Fruit fly (Drosophila melanogaster) S2 (cell line): Measurements from ENCODE around the gene Ctl2.

Source experiments
- CG8478 ChIP-seq: fragments of >200 bp; optimal IDR thresholded peaks from 2 replicates; lab custom pipeline; 2018
- CTCF ChIP-seq, 2 experiments: fragments of >200 bp; optimal IDR thresholded peaks; 2 replicates each; lab custom pipeline; 2018

DNA sequence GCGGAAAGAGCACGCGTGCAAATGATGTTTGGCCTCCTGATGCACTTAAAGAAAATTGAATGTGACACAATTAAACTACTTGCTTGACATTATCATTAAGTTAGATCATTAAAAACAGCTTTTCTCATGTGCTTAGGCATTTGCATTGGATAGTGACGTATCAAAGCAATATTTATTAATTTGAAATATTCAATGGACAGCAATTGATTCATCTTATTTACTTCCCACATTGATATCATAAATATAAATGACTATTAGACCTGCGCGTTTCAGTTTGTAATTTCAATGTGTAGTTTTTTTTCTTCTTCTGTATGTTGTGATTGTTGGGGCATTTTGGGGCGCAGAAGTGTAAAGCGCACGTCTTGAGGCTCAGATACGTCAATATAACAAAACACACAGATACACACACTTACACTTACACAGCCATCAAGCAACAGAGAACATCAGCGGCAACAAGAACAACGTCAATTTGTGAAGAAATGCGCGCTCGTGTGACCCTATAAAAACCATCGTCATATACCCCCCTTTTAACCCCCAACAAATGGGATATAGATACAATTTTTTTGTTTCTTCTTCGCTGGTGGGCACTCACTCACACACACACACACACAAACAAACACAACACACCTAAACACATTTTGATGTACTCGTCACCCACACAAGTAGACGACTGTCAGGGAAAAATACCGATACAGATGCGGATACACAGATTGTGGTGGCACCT, 34.1 kb upstream of the Ctl2 start:
- TF ChIP-seq CTCF (optimal IDR thresholded peaks at IDR 0.05; lab: Kevin White, UChicago) = no peak
- TF ChIP-seq CG8478 (lab: Kevin White, UChicago) = no peak
